Fruit fly (Drosophila melanogaster) whole organism, wandering third instar larva: ENCODE results near the gene Coq3.

Experiments
- Abd-B ChIP-seq: fragments of >200 bp; optimal IDR thresholded peaks from 2 replicates; lab custom pipeline; 2017; ENCODE audit warnings: missing biosample characterization, missing genetic modification characterization
- CG32264 ChIP-seq: fragments of 200-800 bp; sonication (Bioruptor generic); optimal IDR thresholded peaks from 2 replicates; lab custom pipeline; 2016; ENCODE audit warnings: missing biosample characterization, missing genetic modification characterization
- CG9705 ChIP-seq: fragments of 200-800 bp; sonication (Bioruptor generic); optimal IDR thresholded peaks from 2 replicates; lab custom pipeline; 2018; ENCODE audit warnings: missing biosample characterization, mild to moderate bottlenecking, missing genetic modification characterization
- CrebA ChIP-seq: fragments of 200-800 bp; sonication (Bioruptor generic); optimal IDR thresholded peaks from 2 replicates; lab custom pipeline; 2016; ENCODE audit warnings: missing biosample characterization, mild to moderate bottlenecking, missing genetic modification characterization, borderline replicate concordance
- Dfd ChIP-seq: fragments of >200 bp; optimal IDR thresholded peaks from 2 replicates; lab custom pipeline; 2017; ENCODE audit warnings: missing biosample characterization, missing genetic modification characterization
- Dif ChIP-seq: fragments of 200-275, 200-300 bp; sonication (Bioruptor generic); optimal IDR thresholded peaks from 2 replicates; lab custom pipeline; 2018; ENCODE audit warnings: missing biosample characterization, missing genetic modification characterization; ENCODE audit not compliant: partially characterized antibody
- GATAd ChIP-seq: sonication (Bioruptor generic); optimal IDR thresholded peaks from 2 replicates; lab custom pipeline; 2016; ENCODE audit warnings: missing biosample characterization, missing genetic modification characterization
- HLH106 ChIP-seq: fragments of 200-800 bp; optimal IDR thresholded peaks from 3 replicates; lab custom pipeline; 2019; ENCODE audit warnings: missing biosample characterization, mild to moderate bottlenecking, missing genetic modification characterization, moderate library complexity
- Hnf4 ChIP-seq: fragments of 200-800 bp; sonication (Bioruptor generic); optimal IDR thresholded peaks from 2 replicates; lab custom pipeline; 2016; ENCODE audit warnings: missing biosample characterization, mild to moderate bottlenecking, missing genetic modification characterization
- Hr78 ChIP-seq: fragments of >200 bp; optimal IDR thresholded peaks from 2 replicates; lab custom pipeline; 2017; ENCODE audit warnings: missing biosample characterization, missing genetic modification characterization
- Hr83 ChIP-seq: fragments of 200-300 bp; sonication (Bioruptor generic); optimal IDR thresholded peaks from 2 replicates; lab custom pipeline; 2016; ENCODE audit warnings: missing biosample characterization, mild to moderate bottlenecking, missing genetic modification characterization, moderate library complexity; ENCODE audit not compliant: poor library complexity, severe bottlenecking
- Jra ChIP-seq: sonication (Bioruptor generic); optimal IDR thresholded peaks from 2 replicates; lab custom pipeline; 2016; ENCODE audit warnings: missing biosample characterization, missing genetic modification characterization
- Myc ChIP-seq: fragments of >200 bp; optimal IDR thresholded peaks from 2 replicates; lab custom pipeline; 2017
- N ChIP-seq: fragments of >200 bp; optimal IDR thresholded peaks from 2 replicates; lab custom pipeline; 2018; ENCODE audit warnings: missing biosample characterization, missing external identifiers, missing genetic modification characterization
- OdsH ChIP-seq: fragments of 200-800 bp; sonication (Bioruptor generic); optimal IDR thresholded peaks from 2 replicates; lab custom pipeline; 2016; ENCODE audit warnings: missing biosample characterization, mild to moderate bottlenecking, missing genetic modification characterization
- Rel ChIP-seq, 2 experiments: fragments of 200-800 bp; sonication (Bioruptor generic) in 1 of 2; optimal IDR thresholded peaks; 2 replicates in 1 of 2; 3 replicates in 1 of 2; lab custom pipeline; 2016 to 2019; ENCODE audit warnings: mild to moderate bottlenecking in 2 of 2, missing biosample characterization in 2 of 2, missing genetic modification characterization in 2 of 2, moderate library complexity in 1 of 2
- Sp1 ChIP-seq: fragments of 200-800 bp; sonication (Bioruptor generic); optimal IDR thresholded peaks from 3 replicates; lab custom pipeline; 2019; ENCODE audit warnings: missing biosample characterization, mild to moderate bottlenecking, missing genetic modification characterization, moderate library complexity
- br ChIP-seq: fragments of 200-800 bp; sonication (Bioruptor generic); optimal IDR thresholded peaks from 2 replicates; lab custom pipeline; 2016; ENCODE audit warnings: missing biosample characterization, missing genetic modification characterization
- brk ChIP-seq: fragments of 200-800 bp; sonication (Bioruptor generic); optimal IDR thresholded peaks from 2 replicates; lab custom pipeline; 2016; ENCODE audit warnings: missing biosample characterization, mild to moderate bottlenecking, missing genetic modification characterization
- dl ChIP-seq, 2 experiments: fragments of 175-275, 200-275 bp in 1 of 2; fragments of 200-275 bp in 1 of 2; sonication (Bioruptor generic); optimal IDR thresholded peaks; lab custom pipeline; 2018; ENCODE audit warnings: mild to moderate bottlenecking in 2 of 2, missing biosample characterization in 2 of 2, missing genetic modification characterization in 2 of 2, moderate library complexity in 2 of 2; ENCODE audit not compliant: partially characterized antibody in 2 of 2, insufficient read depth in 1 of 2
- dmrt93B ChIP-seq: fragments of 200-800 bp; sonication (Bioruptor generic); optimal IDR thresholded peaks from 2 replicates; lab custom pipeline; 2018; ENCODE audit warnings: missing biosample characterization, mild to moderate bottlenecking, missing genetic modification characterization
- ey ChIP-seq: fragments of 200-800 bp; sonication (Bioruptor generic); optimal IDR thresholded peaks from 2 replicates; lab custom pipeline; 2016; ENCODE audit warnings: missing biosample characterization, missing genetic modification characterization
- foxo ChIP-seq, 2 experiments: fragments of 200-800 bp; sonication (Bioruptor generic); optimal IDR thresholded peaks; 2 replicates in 1 of 2; 3 replicates in 1 of 2; lab custom pipeline; 2016 to 2017; ENCODE audit warnings: missing biosample characterization in 2 of 2, missing genetic modification characterization in 2 of 2
- jim ChIP-seq: fragments of 175-275, 200-325 bp; sonication (Bioruptor generic); optimal IDR thresholded peaks from 2 replicates; lab custom pipeline; 2016; ENCODE audit warnings: missing biosample characterization, mild to moderate bottlenecking, missing genetic modification characterization
- lola ChIP-seq: fragments of >200 bp; optimal IDR thresholded peaks from 2 replicates; lab custom pipeline; 2017; ENCODE audit warnings: missing biosample characterization, missing genetic modification characterization
- pan ChIP-seq: fragments of >200 bp; optimal IDR thresholded peaks from 2 replicates; lab custom pipeline; 2017
- rgr ChIP-seq: fragments of 200-800 bp; sonication (Bioruptor generic); optimal IDR thresholded peaks from 3 replicates; lab custom pipeline; 2016; ENCODE audit warnings: missing biosample characterization, mild to moderate bottlenecking, missing genetic modification characterization
- sage ChIP-seq: fragments of 200-800 bp; sonication (Bioruptor generic); optimal IDR thresholded peaks from 2 replicates; lab custom pipeline; 2016; ENCODE audit warnings: missing biosample characterization, mild to moderate bottlenecking, missing genetic modification characterization
- sv ChIP-seq: fragments of 200-800 bp; sonication (Bioruptor generic); optimal IDR thresholded peaks from 3 replicates; lab custom pipeline; 2016; ENCODE audit warnings: missing biosample characterization, missing genetic modification characterization
- tai ChIP-seq: sonication (Bioruptor generic); optimal IDR thresholded peaks from 2 replicates; lab custom pipeline; 2016; ENCODE audit warnings: missing biosample characterization, missing genetic modification characterization
- woc ChIP-seq: sonication (Bioruptor generic); optimal IDR thresholded peaks from 2 replicates; lab custom pipeline; 2016; ENCODE audit warnings: missing biosample characterization, mild to moderate bottlenecking, missing genetic modification characterization

Coq3 gene

DNA sequence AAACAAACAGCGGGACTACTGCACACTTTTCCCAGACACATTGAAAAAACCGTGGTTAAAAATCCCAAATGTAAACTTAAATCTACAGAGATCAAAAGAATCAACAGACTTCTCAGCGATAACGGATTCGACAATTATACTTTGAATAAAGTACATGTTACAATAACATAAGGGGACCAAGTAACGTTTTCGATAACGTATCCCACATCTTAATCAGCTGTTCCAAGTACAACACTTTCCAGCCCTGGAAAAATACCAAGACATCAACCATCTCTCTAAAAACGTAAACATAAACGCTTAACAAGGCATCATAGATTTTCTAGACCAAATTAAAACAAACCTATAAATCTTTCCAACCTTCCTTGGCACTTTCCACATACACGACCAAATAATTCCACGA, 4.6 kb downstream of the Coq3 start:
- TF ChIP-seq woc (no peak), Rel (GFP tag; optimal IDR thresholded peaks at IDR 0.05; lab: Kevin White, UChicago) (no peak), Rel (tag; optimal IDR thresholded peaks at IDR 0.05; lab: Kevin White, UChicago) (peak; percentile 62), pan (lab: Kevin White, UChicago) (no peak), brk (GFP tag; lab: Kevin White, UChicago) (peak; percentile 55)
- TF ChIP-seq, all 38 proteins: peak for 2

DNA sequence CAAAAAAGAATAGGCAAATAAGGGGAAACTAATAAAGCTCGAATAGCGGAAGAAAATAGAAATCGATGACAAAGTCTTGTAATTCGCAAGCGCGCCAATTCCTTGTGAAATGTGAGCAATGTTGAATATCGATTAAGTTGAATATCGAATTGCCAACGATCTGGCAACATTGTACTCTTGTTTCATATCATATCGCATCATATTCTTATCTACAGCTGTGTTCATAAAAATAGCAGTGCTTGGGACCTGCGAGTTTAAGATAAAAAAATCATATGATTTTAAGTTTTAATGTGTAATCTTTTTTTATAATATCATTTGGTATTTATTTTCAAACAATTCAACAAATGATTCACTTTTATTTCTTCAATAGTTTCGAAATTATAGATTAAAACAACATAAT, 9.4 kb downstream of the Coq3 start:
- TF ChIP-seq Rel (GFP tag; optimal IDR thresholded peaks at IDR 0.05; lab: Kevin White, UChicago) (no peak), Rel (tag; optimal IDR thresholded peaks at IDR 0.05; lab: Kevin White, UChicago) (no peak), lola (GFP tag; lab: Kevin White, UChicago) (no peak), tai (GFP tag; lab: Kevin White, UChicago) (peak; percentile 14), Hr83 (GFP tag; lab: Kevin White, UChicago) (peak; percentile 48), Dfd (GFP tag; lab: Kevin White, UChicago) (no peak), jim (GFP tag; lab: Kevin White, UChicago) (no peak), Jra (GFP tag; lab: Kevin White, UChicago) (no peak), Hnf4 (peak; percentile 44), GATAd (GFP tag; lab: Kevin White, UChicago) (no peak), pan (lab: Kevin White, UChicago) (no peak), CG9705 (GFP tag; lab: Kevin White, UChicago) (peak; percentile 4), woc (peak; percentile 62), rgr (GFP tag; lab: Kevin White, UChicago) (peak; percentile 25), Myc (no peak), sv (GFP tag; lab: Kevin White, UChicago) (peak; percentile 46), br (GFP tag; lab: Kevin White, UChicago) (no peak), Abd-B (GFP tag; lab: Kevin White, UChicago) (no peak), HLH106 (tag; lab: Kevin White, UChicago) (peak; percentile 39), Dif (GFP tag; lab: Kevin White, UChicago) (no peak)

dm6 chr2L:21148242-21148641, 10.2 kb downstream of the Coq3 start, which contains the start of gene del:
TSS of gene del (minus strand) at chr2L:21148546.
- TF ChIP-seq sv (GFP tag; lab: Kevin White, UChicago) (no peak), Myc (no peak), OdsH (GFP tag; lab: Kevin White, UChicago) (no peak), jim (GFP tag; lab: Kevin White, UChicago) (no peak), rgr (GFP tag; lab: Kevin White, UChicago) (no peak), Dif (GFP tag; lab: Kevin White, UChicago) (no peak), Hnf4 (no peak), dmrt93B (no peak), sage (GFP tag; lab: Kevin White, UChicago) (no peak), Rel (GFP tag; optimal IDR thresholded peaks at IDR 0.05; lab: Kevin White, UChicago) (no peak), Rel (tag; optimal IDR thresholded peaks at IDR 0.05; lab: Kevin White, UChicago) (no peak), CG32264 (GFP tag; lab: Kevin White, UChicago) (no peak), Abd-B (GFP tag; lab: Kevin White, UChicago) (no peak), GATAd (GFP tag; lab: Kevin White, UChicago) (no peak), Hr78 (GFP tag; lab: Kevin White, UChicago) (no peak), foxo (GFP tag; optimal IDR thresholded peaks at IDR 0.05; lab: Kevin White, UChicago) (no peak), dl (GFP tag; optimal IDR thresholded peaks at IDR 0.05; lab: Kevin White, UChicago; ENCODE audit: insufficient read depth in 1 of 2, partially characterized antibody in 2 of 2) (no peak), CrebA (GFP tag; lab: Kevin White, UChicago) (no peak), Dfd (GFP tag; lab: Kevin White, UChicago) (no peak)

dm6 chr2L:21142972-21143385, 15.4 kb downstream of the Coq3 start, which contains the start of gene pths:
TSS of gene pths (plus strand) at chr2L:21143229.
- TF ChIP-seq Jra (GFP tag; lab: Kevin White, UChicago) (peak; percentile 37), Hnf4 (peak; percentile 49), HLH106 (tag; lab: Kevin White, UChicago) (peak; percentile 40), Hr83 (GFP tag; lab: Kevin White, UChicago) (peak; percentile 38), rgr (GFP tag; lab: Kevin White, UChicago) (peak; percentile 36), Dif (GFP tag; lab: Kevin White, UChicago) (no peak), ey (peak; percentile 35), woc (peak; percentile 65), Sp1 (GFP tag; lab: Kevin White, UChicago) (no peak), GATAd (GFP tag; lab: Kevin White, UChicago) (no peak), Hr78 (GFP tag; lab: Kevin White, UChicago) (peak; percentile 43), N (GFP tag; lab: Kevin White, UChicago) (peak; percentile 85), Myc (peak; percentile 51)
- TF ChIP-seq, all 38 proteins: peak for 10
